Worm (Caenorhabditis elegans): ENCODE data around the gene F42C5.5.

ce11 chrIV:7260587-7260986 lies 33.4 kb downstream of the F42C5.5 start, which contains the start of gene C06E4.3:
- TF ChIP-seq unc-62 (GFP tag; optimal IDR thresholded peaks at IDR 0.05) (no peak), nhr-77 (tag; optimal IDR thresholded peaks at IDR 0.05) (no peak), nhr-12 (tag; optimal IDR thresholded peaks at IDR 0.05) (no peak), ceh-82 (tag; optimal IDR thresholded peaks at IDR 0.05) (no peak), nhr-237 (tag; optimal IDR thresholded peaks at IDR 0.05) (no peak), elt-3 (tag; optimal IDR thresholded peaks at IDR 0.05) (no peak), ceh-16 (tag; optimal IDR thresholded peaks at IDR 0.05) (no peak), alr-1 (tag; optimal IDR thresholded peaks at IDR 0.05) (no peak)
